Worm (Caenorhabditis elegans) whole organism, L1 larva: ENCODE data around the gene srt-34.

Source experiments
- F16B12.6 ChIP-seq: fragments of 150-350 bp; optimal IDR thresholded peaks from 2 replicates; lab custom pipeline; 2014; ENCODE audit warnings: missing biosample characterization, missing genetic modification characterization
- Y116A8C.19 ChIP-seq: sonication (generic microtip); optimal IDR thresholded peaks from 2 replicates; lab custom pipeline; 2016; ENCODE audit warnings: missing compliant biosample characterization, missing genetic modification characterization, borderline replicate concordance
- aly-2 ChIP-seq: fragments of 150-350 bp; optimal IDR thresholded peaks from 2 replicates; lab custom pipeline; 2014; ENCODE audit warnings: missing biosample characterization, missing genetic modification characterization
- ceh-63 ChIP-seq: fragments of 200-800 bp; sonication (Bioruptor generic); optimal IDR thresholded peaks from 2 replicates; lab custom pipeline; 2018; ENCODE audit warnings: mild to moderate bottlenecking, missing genetic modification characterization, missing compliant biosample characterization
- ceh-8 ChIP-seq: fragments of 200-800 bp; sonication (Bioruptor generic); optimal IDR thresholded peaks from 2 replicates; lab custom pipeline; 2018; ENCODE audit warnings: mild to moderate bottlenecking, missing genetic modification characterization, moderate library complexity, missing compliant biosample characterization
- ceh-82 ChIP-seq, 3 experiments: fragments of 150-350 bp in 1 of 3; sonication (generic microtip) in 2 of 3; optimal IDR thresholded peaks; 2 replicates each; lab custom pipeline; 2014 to 2017; ENCODE audit warnings: missing biosample characterization in 3 of 3, missing genetic modification characterization in 3 of 3
- ceh-90 ChIP-seq: sonication (generic microtip); optimal IDR thresholded peaks from 2 replicates; lab custom pipeline; 2016; ENCODE audit warnings: missing genetic modification characterization, missing compliant biosample characterization
- ces-1 ChIP-seq: fragments of 150-350 bp; optimal IDR thresholded peaks from 2 replicates; lab custom pipeline; 2014; ENCODE audit warnings: missing biosample characterization, missing genetic modification reagents, missing genetic modification characterization
- dsc-1 ChIP-seq: sonication (generic microtip); optimal IDR thresholded peaks from 2 replicates; lab custom pipeline; 2016; ENCODE audit warnings: mild to moderate bottlenecking, missing genetic modification characterization, missing compliant biosample characterization
- efl-1 ChIP-seq, 4 experiments: fragments of 150-350 bp; optimal IDR thresholded peaks in 3 of 4; peaks in 1 of 4; 1 replicate in 1 of 4; 2 replicates in 3 of 4; lab custom pipeline; 2014; ENCODE audit warnings: missing biosample characterization in 2 of 4, missing genetic modification characterization in 2 of 4, missing genetic modification reagents in 2 of 4
- efl-3 ChIP-seq: fragments of 200-800 bp; sonication (Bioruptor generic); optimal IDR thresholded peaks from 2 replicates; lab custom pipeline; 2018; ENCODE audit warnings: mild to moderate bottlenecking, missing genetic modification characterization, missing compliant biosample characterization
- elt-3 ChIP-seq, 6 experiments: fragments of 150-350 bp in 1 of 6; sonication (generic microtip); optimal IDR thresholded peaks; 2 replicates each; lab custom pipeline; 2017 to 2018; ENCODE audit warnings: missing biosample characterization in 6 of 6, missing genetic modification characterization in 6 of 6, inconsistent platforms in 1 of 6
- fkh-8 ChIP-seq: sonication (generic microtip); optimal IDR thresholded peaks from 2 replicates; lab custom pipeline; 2016; ENCODE audit warnings: mild to moderate bottlenecking, missing genetic modification characterization, missing compliant biosample characterization
- mab-9 ChIP-seq: fragments of 200-800 bp; sonication (Bioruptor generic); IDR thresholded peaks from 2 replicates; pipeline ENCODE4 v1.3.6; 2022; ENCODE audit warnings: missing genetic modification reagents, missing genetic modification characterization, missing compliant biosample characterization
- mef-2 ChIP-seq: fragments of 150-350 bp; optimal IDR thresholded peaks from 2 replicates; lab custom pipeline; 2014; ENCODE audit warnings: missing biosample characterization, missing genetic modification characterization
- nhr-11 ChIP-seq: fragments of 150-350 bp; optimal IDR thresholded peaks from 2 replicates; lab custom pipeline; 2014; ENCODE audit warnings: missing biosample characterization, missing genetic modification characterization
- nhr-19 ChIP-seq: fragments of 200-800 bp; sonication (Bioruptor generic); conservative IDR thresholded peaks from 2 replicates; pipeline ENCODE4 v1.3.6; 2022; ENCODE audit warnings: missing genetic modification characterization, missing compliant biosample characterization
- nhr-20 ChIP-seq: sonication (generic microtip); optimal IDR thresholded peaks from 2 replicates; lab custom pipeline; 2016; ENCODE audit warnings: mild to moderate bottlenecking, missing genetic modification characterization, missing compliant biosample characterization
- nhr-237 ChIP-seq: fragments of 150-350 bp; optimal IDR thresholded peaks from 2 replicates; lab custom pipeline; 2014; ENCODE audit warnings: missing biosample characterization, missing genetic modification characterization
- nhr-47 ChIP-seq: sonication (generic microtip); optimal IDR thresholded peaks from 2 replicates; lab custom pipeline; 2016; ENCODE audit warnings: mild to moderate bottlenecking, missing genetic modification characterization, moderate library complexity, missing compliant biosample characterization
- nhr-85 ChIP-seq: sonication (generic microtip); peaks from one replicate; lab custom pipeline; 2016; ENCODE audit warnings: missing genetic modification characterization, inconsistent platforms, missing compliant biosample characterization
- pag-3 ChIP-seq: sonication (generic microtip); optimal IDR thresholded peaks from 2 replicates; lab custom pipeline; 2017; ENCODE audit warnings: missing genetic modification characterization, mild to moderate bottlenecking, missing compliant biosample characterization, antibody characterized with exemption, borderline replicate concordance; ENCODE audit not compliant: insufficient read depth
- rnt-1 ChIP-seq: sonication (generic microtip); optimal IDR thresholded peaks from 2 replicates; lab custom pipeline; 2016; ENCODE audit warnings: mild to moderate bottlenecking, missing genetic modification characterization, moderate library complexity, missing compliant biosample characterization
- snpc-4 ChIP-seq: fragments of 150-350 bp; optimal IDR thresholded peaks from 2 replicates; lab custom pipeline; 2014; ENCODE audit warnings: missing biosample characterization, missing genetic modification characterization
- sptf-1 ChIP-seq: fragments of 150-350 bp; optimal IDR thresholded peaks from 2 replicates; lab custom pipeline; 2014; ENCODE audit warnings: missing biosample characterization, missing genetic modification characterization
- sup-37 ChIP-seq: fragments of 200-800 bp; sonication (Bioruptor generic); optimal IDR thresholded peaks from 2 replicates; lab custom pipeline; 2018; ENCODE audit warnings: mild to moderate bottlenecking, missing genetic modification characterization, missing compliant biosample characterization
- swsn-7 ChIP-seq: sonication (generic microtip); optimal IDR thresholded peaks from 2 replicates; lab custom pipeline; 2016; ENCODE audit warnings: missing genetic modification characterization, missing compliant biosample characterization
- tbx-2 ChIP-seq: sonication (generic microtip); optimal IDR thresholded peaks from 2 replicates; lab custom pipeline; 2016; ENCODE audit warnings: missing genetic modification characterization, missing compliant biosample characterization
- tlp-1 ChIP-seq: fragments of 150-350 bp; optimal IDR thresholded peaks from 2 replicates; lab custom pipeline; 2014; ENCODE audit warnings: missing biosample characterization, missing genetic modification characterization
- unc-62 ChIP-seq: fragments of 150-350 bp; optimal IDR thresholded peaks from 2 replicates; lab custom pipeline; 2014; ENCODE audit warnings: missing biosample characterization, missing genetic modification reagents, missing genetic modification characterization
- unc-86 ChIP-seq: sonication (generic microtip); optimal IDR thresholded peaks from 2 replicates; lab custom pipeline; 2016; ENCODE audit warnings: missing genetic modification characterization, missing compliant biosample characterization
- xbp-1 ChIP-seq: sonication (generic microtip); optimal IDR thresholded peaks from 2 replicates; lab custom pipeline; 2016; ENCODE audit warnings: missing genetic modification characterization, missing compliant biosample characterization
- zip-4 ChIP-seq: fragments of 200-800 bp; sonication (Bioruptor generic); optimal IDR thresholded peaks from 2 replicates; lab custom pipeline; 2018; ENCODE audit warnings: mild to moderate bottlenecking, missing genetic modification characterization, moderate library complexity, missing compliant biosample characterization
- ztf-11 ChIP-seq, 2 experiments: sonication (generic microtip); optimal IDR thresholded peaks; 2 replicates each; lab custom pipeline; 2016 to 2017; ENCODE audit warnings: missing genetic modification characterization in 2 of 2, missing biosample characterization in 1 of 2, missing compliant biosample characterization in 1 of 2
- ztf-4 ChIP-seq: fragments of 150-350 bp; optimal IDR thresholded peaks from 2 replicates; lab custom pipeline; 2014; ENCODE audit warnings: missing biosample characterization, missing genetic modification characterization

srt-34 gene

ce11 chrV:2818117-2818516, at the start of gene srt-34:
Gene srt-34, minus strand, starts transcription at chrV:2818217.
- TF ChIP-seq snpc-4 (no peak), nhr-85 (tag; lab: Kevin White, UChicago) (peak; percentile 12), sup-37 (no peak), aly-2 (tag; lab: Kevin White, UChicago) (no peak), dsc-1 (no peak)

- TF ChIP-seq xbp-1 (tag; lab: Kevin White, UChicago) (no peak), pag-3 (no peak), efl-3 (GFP tag; lab: Kevin White, UChicago) (no peak), tlp-1 (tag; lab: Kevin White, UChicago) (no peak), ces-1 (no peak), elt-3 (tag; optimal IDR thresholded peaks at IDR 0.05; lab: Kevin White, UChicago) (no peak), fkh-8 (peak; percentile 58), efl-1 (optimal IDR thresholded peaks at IDR 0.05; lab: Kevin White, UChicago) (no peak), efl-1 (GFP tag; optimal IDR thresholded peaks at IDR 0.05 in 1 of 2; lab: Kevin White, UChicago) (no peak)
- TF ChIP-seq, all 84 proteins: peak for 1
Measured at ce11 chrV:2864899-2865298, 46.9 kb upstream of the srt-34 start, which contains the start of gene srh-240. Gene srh-240, plus strand, starts transcription at chrV:2865199.

- TF ChIP-seq swsn-7 (tag; lab: Kevin White, UChicago), result no peak
- TF ChIP-seq unc-86 (tag; lab: Kevin White, UChicago), result no peak
- no peak for TF ChIP-seq nhr-47 (tag; lab: Kevin White, UChicago)
- TF ChIP-seq rnt-1, result no peak
Measured at ce11 chrV:2863033-2863432, 45.0 kb upstream of the srt-34 start, which contains the start of gene srh-272. Gene srh-272, plus strand, starts transcription at chrV:2863333.

- TF ChIP-seq nhr-47 (tag; lab: Kevin White, UChicago) (no peak), nhr-11 (tag; lab: Kevin White, UChicago) (no peak), mab-9 (GFP tag; lab: Robert Waterston, UW) (no peak), unc-86 (tag; lab: Kevin White, UChicago) (no peak), aly-2 (tag; lab: Kevin White, UChicago) (no peak), elt-3 (tag; optimal IDR thresholded peaks at IDR 0.05; lab: Kevin White, UChicago) (no peak), nhr-20 (tag; lab: Kevin White, UChicago) (no peak), ztf-11 (tag; optimal IDR thresholded peaks at IDR 0.05; lab: Kevin White, UChicago) (no peak)
- TF ChIP-seq, all 84 proteins: peak for 0
Measured at ce11 chrV:2861505-2861904, 43.5 kb upstream of the srt-34 start, which contains the start of gene srh-270. Gene srh-270, minus strand, starts transcription at chrV:2861605.

ce11 chrV:2859738-2860137, 41.7 kb upstream of the srt-34 start, which contains the start of gene srj-54:
Gene srj-54, minus strand, starts transcription at chrV:2859838.
- TF ChIP-seq pag-3 (no peak), ceh-63 (GFP tag; lab: Kevin White, UChicago) (no peak), Y116A8C.19 (tag; lab: Kevin White, UChicago) (no peak), ztf-4 (no peak), sptf-1 (tag; lab: Kevin White, UChicago) (no peak), mef-2 (tag; lab: Kevin White, UChicago) (no peak), zip-4 (GFP tag; lab: Kevin White, UChicago) (no peak)

- TF ChIP-seq rnt-1 (no peak), nhr-19 (GFP tag; lab: Robert Waterston, UW) (no peak), nhr-85 (tag; lab: Kevin White, UChicago) (no peak), swsn-7 (tag; lab: Kevin White, UChicago) (no peak), ceh-82 (tag; optimal IDR thresholded peaks at IDR 0.05; lab: Kevin White, UChicago) (no peak), ceh-8 (GFP tag; lab: Kevin White, UChicago) (no peak), ceh-90 (tag; lab: Kevin White, UChicago) (no peak), tbx-2 (tag; lab: Kevin White, UChicago) (no peak), F16B12.6 (tag; lab: Kevin White, UChicago) (no peak), nhr-237 (tag; lab: Kevin White, UChicago) (no peak), unc-62 (no peak), sup-37 (no peak), Y116A8C.19 (tag; lab: Kevin White, UChicago) (no peak)
- TF ChIP-seq, all 84 proteins: peak for 0
Measured at ce11 chrV:2857842-2858241, 39.8 kb upstream of the srt-34 start, which contains the start of gene srj-55. Gene srj-55, minus strand, starts transcription at chrV:2857942.
